Worm (Caenorhabditis elegans) whole organism, young adult: ENCODE results near the gene mdt-9.
A peak's percentile ranks its signal among the peaks of the same experiment; 100 is the strongest.

Source experiments
- B0336.3 ChIP-seq: fragments of 200-800 bp; sonication (Bioruptor generic); IDR thresholded peaks from 2 replicates; pipeline ENCODE4 v1.3.6; 2022; ENCODE audit warnings: missing genetic modification characterization, missing compliant biosample characterization
- C06A6.2 ChIP-seq: fragments of 200-800 bp; sonication (Bioruptor generic); conservative IDR thresholded peaks from 2 replicates; pipeline ENCODE4 v1.3.6; 2022; ENCODE audit warnings: missing genetic modification characterization, missing compliant biosample characterization
- C17E4.6 ChIP-seq: fragments of 200-800 bp; sonication (Bioruptor generic); IDR thresholded peaks from 2 replicates; pipeline ENCODE4 v1.3.6; 2022; ENCODE audit warnings: missing genetic modification reagents, missing genetic modification characterization, missing compliant biosample characterization
- D2030.7 ChIP-seq: fragments of 200-800 bp; sonication (Bioruptor generic); IDR thresholded peaks from 2 replicates; pipeline ENCODE4 v1.3.6; 2022; ENCODE audit warnings: missing genetic modification reagents, missing genetic modification characterization, missing compliant biosample characterization
- F10E7.11 ChIP-seq: sonication (generic microtip); optimal IDR thresholded peaks from 2 replicates; lab custom pipeline; 2017; ENCODE audit warnings: mild to moderate bottlenecking, missing genetic modification characterization, moderate library complexity, missing compliant biosample characterization
- F22D6.2 ChIP-seq: sonication (generic microtip); optimal IDR thresholded peaks from 2 replicates; lab custom pipeline; 2016; ENCODE audit warnings: mild to moderate bottlenecking, missing genetic modification characterization, missing compliant biosample characterization
- F23B12.7 ChIP-seq: sonication (generic microtip); optimal IDR thresholded peaks from 2 replicates; lab custom pipeline; 2017; ENCODE audit warnings: missing genetic modification characterization, mild to moderate bottlenecking, missing compliant biosample characterization, antibody characterized with exemption, moderate library complexity; ENCODE audit not compliant: insufficient read depth
- F33H1.4 ChIP-seq: fragments of 200-800 bp; sonication (Bioruptor generic); IDR thresholded peaks from 2 replicates; pipeline ENCODE4 v1.3.6; 2022; ENCODE audit warnings: missing genetic modification reagents, missing genetic modification characterization, missing compliant biosample characterization
- Y53G8AR.9 ChIP-seq: fragments of 200-800 bp; sonication (Bioruptor generic); conservative IDR thresholded peaks from 2 replicates; pipeline ENCODE4 v1.3.6; 2022; ENCODE audit warnings: missing genetic modification reagents, missing genetic modification characterization, missing compliant biosample characterization
- atf-7 ChIP-seq: sonication (generic microtip); optimal IDR thresholded peaks from 2 replicates; lab custom pipeline; 2017; ENCODE audit warnings: mild to moderate bottlenecking, missing genetic modification characterization, missing compliant biosample characterization
- attf-6 ChIP-seq: fragments of 200-800 bp; sonication (Bioruptor generic); IDR thresholded peaks from 2 replicates; pipeline ENCODE4 v1.3.6; 2022; ENCODE audit warnings: missing genetic modification reagents, missing genetic modification characterization, missing compliant biosample characterization
- ccch-3 ChIP-seq: fragments of 200-800 bp; sonication (Bioruptor generic); optimal IDR thresholded peaks from 2 replicates; lab custom pipeline; 2018; ENCODE audit warnings: mild to moderate bottlenecking, missing genetic modification characterization, missing compliant biosample characterization
- ceh-100 ChIP-seq: fragments of 200-800 bp; sonication (Bioruptor generic); IDR thresholded peaks from 2 replicates; pipeline ENCODE4 v1.3.6; 2022; ENCODE audit warnings: missing genetic modification reagents, missing genetic modification characterization, missing compliant biosample characterization
- ceh-91 ChIP-seq: fragments of 200-800 bp; sonication (Bioruptor generic); IDR thresholded peaks from 2 replicates; pipeline ENCODE4 v1.3.6; 2022; ENCODE audit warnings: missing genetic modification reagents, missing genetic modification characterization, missing compliant biosample characterization
- chd-7 ChIP-seq: sonication (generic microtip); optimal IDR thresholded peaks from 2 replicates; lab custom pipeline; 2016; ENCODE audit warnings: mild to moderate bottlenecking, missing genetic modification characterization, moderate library complexity, missing compliant biosample characterization
- die-1 ChIP-seq: sonication (generic microtip); optimal IDR thresholded peaks from 2 replicates; lab custom pipeline; 2016; ENCODE audit warnings: missing genotype, mild to moderate bottlenecking, missing genetic modification characterization, missing compliant biosample characterization
- dox-1 ChIP-seq: fragments of 200-800 bp; sonication (Bioruptor generic); IDR thresholded peaks from 2 replicates; pipeline ENCODE4 v1.3.6; 2022; ENCODE audit warnings: missing genetic modification reagents, missing genetic modification characterization, missing compliant biosample characterization
- dpff-1 ChIP-seq: sonication (generic microtip); optimal IDR thresholded peaks from 2 replicates; lab custom pipeline; 2017; ENCODE audit warnings: mild to moderate bottlenecking, missing genetic modification characterization, missing compliant biosample characterization
- efl-1 ChIP-seq: fragments of 150-350 bp; optimal IDR thresholded peaks from 2 replicates; lab custom pipeline; 2014; ENCODE audit warnings: missing biosample characterization, missing genetic modification reagents, missing genetic modification characterization
- hlh-12 ChIP-seq: sonication (generic microtip); optimal IDR thresholded peaks from 2 replicates; lab custom pipeline; 2016; ENCODE audit warnings: missing genetic modification characterization, missing compliant biosample characterization
- hlh-26 ChIP-seq: fragments of 200-800 bp; sonication (Bioruptor generic); conservative IDR thresholded peaks from 2 replicates; pipeline ENCODE4 v1.3.6; 2022; ENCODE audit warnings: missing genetic modification reagents, missing genetic modification characterization, missing compliant biosample characterization
- hmg-1.2 ChIP-seq: fragments of 200-800 bp; sonication (Bioruptor generic); IDR thresholded peaks from 2 replicates; pipeline ENCODE4 v1.3.6; 2022; ENCODE audit warnings: missing genetic modification reagents, missing genetic modification characterization, missing compliant biosample characterization
- hmg-20 ChIP-seq: fragments of 200-800 bp; sonication (Bioruptor generic); IDR thresholded peaks from 2 replicates; pipeline ENCODE4 v1.3.6; 2022; ENCODE audit warnings: missing genetic modification reagents, missing genetic modification characterization, missing compliant biosample characterization
- hsf-1 ChIP-seq: fragments of 200-800 bp; sonication (Bioruptor generic); IDR thresholded peaks from 2 replicates; pipeline ENCODE4 v1.3.6; 2022; ENCODE audit warnings: missing genetic modification reagents, missing genetic modification characterization, missing compliant biosample characterization
- lag-1 ChIP-seq: fragments of 200-800 bp; sonication (Bioruptor generic); IDR thresholded peaks from 2 replicates; pipeline ENCODE4 v1.3.6; 2022; ENCODE audit warnings: missing genetic modification reagents, missing genetic modification characterization, missing compliant biosample characterization
- let-607 ChIP-seq, 2 experiments: fragments of 200-800 bp in 1 of 2; sonication (Bioruptor generic) in 1 of 2; sonication (generic microtip) in 1 of 2; optimal IDR thresholded peaks; 2 replicates each; lab custom pipeline; 2016 to 2018; ENCODE audit warnings: mild to moderate bottlenecking in 2 of 2, missing compliant biosample characterization in 2 of 2, missing genetic modification characterization in 2 of 2, moderate library complexity in 2 of 2, missing genotype in 1 of 2
- lin-40 ChIP-seq: sonication (generic microtip); optimal IDR thresholded peaks from 2 replicates; lab custom pipeline; 2016; ENCODE audit warnings: missing genetic modification characterization, mild to moderate bottlenecking, missing compliant biosample characterization, missing genotype, missing genetic modification reagents
- lir-1 ChIP-seq: fragments of 200-800 bp; sonication (Bioruptor generic); conservative IDR thresholded peaks from 2 replicates; pipeline ENCODE4 v1.3.6; 2022; ENCODE audit warnings: missing genetic modification reagents, missing genetic modification characterization, missing compliant biosample characterization
- madf-3 ChIP-seq: fragments of 200-800 bp; sonication (Bioruptor generic); IDR thresholded peaks from 2 replicates; pipeline ENCODE4 v1.3.6; 2022; ENCODE audit warnings: missing genetic modification reagents, missing genetic modification characterization, missing compliant biosample characterization
- mxl-1 ChIP-seq: sonication (generic microtip); optimal IDR thresholded peaks from 2 replicates; lab custom pipeline; 2016; ENCODE audit warnings: missing genetic modification characterization, missing compliant biosample characterization
- nfyb-1 ChIP-seq: fragments of 200-800 bp; sonication (Bioruptor generic); IDR thresholded peaks from 2 replicates; pipeline ENCODE4 v1.3.6; 2022; ENCODE audit warnings: missing genetic modification reagents, missing genetic modification characterization, missing compliant biosample characterization
- nhr-179 ChIP-seq: sonication (generic microtip); optimal IDR thresholded peaks from 2 replicates; lab custom pipeline; 2016; ENCODE audit warnings: mild to moderate bottlenecking, missing genetic modification characterization, missing compliant biosample characterization
- nhr-27 ChIP-seq: fragments of 200-800 bp; sonication (Bioruptor generic); optimal IDR thresholded peaks from 2 replicates; lab custom pipeline; 2018; ENCODE audit warnings: mild to moderate bottlenecking, missing genetic modification characterization, moderate library complexity, missing compliant biosample characterization
- nhr-80 ChIP-seq: sonication (generic microtip); optimal IDR thresholded peaks from 2 replicates; lab custom pipeline; 2016; ENCODE audit warnings: missing genetic modification characterization, missing compliant biosample characterization
- rcor-1 ChIP-seq: fragments of 200-800 bp; sonication (Bioruptor generic); IDR thresholded peaks from 2 replicates; pipeline ENCODE4 v1.3.6; 2022; ENCODE audit warnings: missing genetic modification reagents, missing genetic modification characterization, missing compliant biosample characterization
- rec-8 ChIP-seq, 2 experiments: sonication (generic microtip); optimal IDR thresholded peaks; 2 replicates each; lab custom pipeline; 2016; ENCODE audit warnings: mild to moderate bottlenecking in 2 of 2, missing genetic modification characterization in 2 of 2, missing genetic modification reagents in 2 of 2, missing genotype in 2 of 2, missing biosample characterization in 1 of 2, missing compliant biosample characterization in 1 of 2, moderate library complexity in 1 of 2
- rpc-1 ChIP-seq, 2 experiments: fragments of 150-350 bp in 1 of 2; sonication (generic microtip) in 1 of 2; optimal IDR thresholded peaks; 2 replicates each; lab custom pipeline; 2014 to 2018; ENCODE audit warnings: missing biosample characterization in 1 of 2, missing genetic modification characterization in 1 of 2, missing genetic modification reagents in 1 of 2, missing genotype in 1 of 2
- snpc-1.1 ChIP-seq: sonication (generic microtip); optimal IDR thresholded peaks from 2 replicates; lab custom pipeline; 2017; ENCODE audit warnings: missing genetic modification characterization, mild to moderate bottlenecking, missing compliant biosample characterization, antibody characterized with exemption, moderate library complexity, missing genotype, missing genetic modification reagents; ENCODE audit not compliant: insufficient read depth
- snpc-1.3 ChIP-seq: sonication (generic microtip); optimal IDR thresholded peaks from 2 replicates; lab custom pipeline; 2017; ENCODE audit warnings: missing genetic modification characterization, mild to moderate bottlenecking, missing compliant biosample characterization, antibody characterized with exemption, moderate library complexity, missing genotype, missing genetic modification reagents; ENCODE audit not compliant: insufficient read depth
- sptf-2 ChIP-seq: fragments of 200-800 bp; sonication (Bioruptor generic); optimal IDR thresholded peaks from 2 replicates; lab custom pipeline; 2018; ENCODE audit warnings: mild to moderate bottlenecking, missing genetic modification characterization, missing compliant biosample characterization
- tbx-9 ChIP-seq: sonication (generic microtip); optimal IDR thresholded peaks from 2 replicates; lab custom pipeline; 2016; ENCODE audit warnings: borderline replicate concordance, missing genetic modification characterization, inconsistent platforms, missing compliant biosample characterization
- tlf-1 ChIP-seq: fragments of 200-800 bp; sonication (Bioruptor generic); optimal IDR thresholded peaks from 2 replicates; lab custom pipeline; 2018; ENCODE audit warnings: mild to moderate bottlenecking, missing genetic modification characterization, missing compliant biosample characterization
- xnd-1 ChIP-seq: sonication (generic microtip); optimal IDR thresholded peaks from 2 replicates; lab custom pipeline; 2016; ENCODE audit warnings: missing genotype, missing genetic modification reagents, missing genetic modification characterization, missing compliant biosample characterization
- ztf-18 ChIP-seq: sonication (generic microtip); optimal IDR thresholded peaks from 2 replicates; lab custom pipeline; 2016; ENCODE audit warnings: missing genotype, mild to moderate bottlenecking, missing genetic modification characterization, missing compliant biosample characterization
- ztf-22 ChIP-seq: fragments of 200-800 bp; sonication (Bioruptor generic); optimal IDR thresholded peaks from 2 replicates; lab custom pipeline; 2018; ENCODE audit warnings: mild to moderate bottlenecking, missing genetic modification characterization, moderate library complexity, missing compliant biosample characterization
- ztf-28 ChIP-seq: fragments of 200-800 bp; sonication (Bioruptor generic); IDR thresholded peaks from 2 replicates; pipeline ENCODE4 v1.3.6; 2022; ENCODE audit warnings: missing genetic modification reagents, missing genetic modification characterization, missing compliant biosample characterization

The mdt-9 gene

DNA sequence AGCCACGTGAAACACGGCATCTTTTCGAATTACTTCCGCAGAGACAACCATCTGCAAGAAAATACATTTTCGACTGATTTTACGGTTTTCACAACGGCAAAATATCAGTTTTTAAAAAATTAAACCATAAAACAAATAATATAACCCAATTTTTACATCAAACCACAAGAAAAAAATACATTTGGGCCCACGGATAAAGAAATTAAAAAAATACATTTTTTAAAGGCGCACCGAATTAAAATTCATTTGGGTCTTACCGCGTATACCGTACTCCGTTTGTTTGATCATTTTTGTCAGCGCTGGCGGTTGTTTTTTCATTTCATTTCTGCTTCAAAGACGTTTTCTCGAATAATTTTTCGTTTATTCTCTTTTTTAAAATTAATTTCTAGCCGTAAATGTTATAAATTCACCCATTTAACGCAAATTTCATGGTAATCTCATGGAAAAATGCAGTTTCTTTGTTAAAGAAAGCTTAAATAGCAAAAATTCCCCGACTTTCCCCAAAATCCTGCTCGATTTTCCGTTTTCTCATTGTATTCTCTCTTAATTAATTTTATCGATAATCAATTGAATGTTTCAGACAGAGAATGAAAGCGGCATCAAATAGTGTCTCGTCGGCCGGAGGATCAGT, 32.9 kb upstream of the mdt-9 start, which contains the start of the genes rec-8 and mex-5 (continued):
- TF ChIP-seq ccch-3, result no peak
- peak; percentile 47; the same call in 1 of the 2 replicates for TF ChIP-seq hmg-1.2 (GFP tag; lab: Robert Waterston, UW)
- no peak for TF ChIP-seq lin-40 (tag; lab: Kevin White, UChicago)
- no peak for TF ChIP-seq ztf-28 (GFP tag; lab: Robert Waterston, UW)
- peak; percentile 7; the same call in 1 of the 2 replicates for TF ChIP-seq lir-1 (GFP tag; lab: Robert Waterston, UW)
- TF ChIP-seq D2030.7 (GFP tag; lab: Robert Waterston, UW), result peak; percentile 89
- peak; percentile 96 for TF ChIP-seq hsf-1
- TF ChIP-seq F33H1.4 (GFP tag; lab: Robert Waterston, UW), result peak; percentile 98
- TF ChIP-seq snpc-1.1 (tag; lab: Kevin White, UChicago), result peak; percentile 82
- TF ChIP-seq atf-7 (tag; lab: Kevin White, UChicago), result no peak
- peak; percentile 42; the same call in 1 of the 2 replicates for TF ChIP-seq B0336.3 (GFP tag; lab: Robert Waterston, UW)
- TF ChIP-seq nhr-80 (tag; lab: Kevin White, UChicago), result no peak
- no peak for TF ChIP-seq lag-1 (GFP tag; lab: Robert Waterston, UW)
- TF ChIP-seq let-607 (tag; optimal IDR thresholded peaks at IDR 0.05; lab: Kevin White, UChicago), result no peak
- no peak for TF ChIP-seq hlh-26
- TF ChIP-seq nfyb-1 (GFP tag; lab: Robert Waterston, UW), result no peak
- peak; percentile 57; the same call in 1 of the 2 replicates for TF ChIP-seq dox-1 (GFP tag; lab: Robert Waterston, UW)
- TF ChIP-seq tlf-1 (GFP tag; lab: Kevin White, UChicago), result peak; percentile 85
- TF ChIP-seq hlh-12 (tag; lab: Kevin White, UChicago), result no peak
- TF ChIP-seq ceh-91, result peak; percentile 94
- no peak for TF ChIP-seq F22D6.2 (tag; lab: Kevin White, UChicago)
- TF ChIP-seq hmg-20 (GFP tag; lab: Robert Waterston, UW), result no peak
- no peak for TF ChIP-seq mxl-1 (tag; lab: Kevin White, UChicago)
- TF ChIP-seq sptf-2 (GFP tag; lab: Kevin White, UChicago), result no peak
- TF ChIP-seq rcor-1 (GFP tag; lab: Robert Waterston, UW), result peak; percentile 28; the same call in 1 of the 2 replicates
- no peak for TF ChIP-seq F23B12.7 (tag; lab: Kevin White, UChicago)
- no peak for TF ChIP-seq ztf-22 (GFP tag; lab: Kevin White, UChicago)
- no peak for TF ChIP-seq F10E7.11 (tag; lab: Kevin White, UChicago)
- no peak for TF ChIP-seq die-1 (tag; lab: Kevin White, UChicago)
- no peak for TF ChIP-seq C06A6.2
- no peak for TF ChIP-seq ztf-18 (tag; lab: Kevin White, UChicago)
- peak; percentile 98 for TF ChIP-seq efl-1 (GFP tag; lab: Kevin White, UChicago)
- TF ChIP-seq dpff-1, result no peak
- 0 out of 2 replicates have a peak, but pooled peaks have one; percentile 29 for TF ChIP-seq madf-3 (GFP tag; lab: Robert Waterston, UW)
- TF ChIP-seq chd-7 (tag; lab: Kevin White, UChicago), result no peak
- no peak for TF ChIP-seq nhr-27 (tag; lab: Kevin White, UChicago)
- no peak for TF ChIP-seq ceh-100 (GFP tag; lab: Robert Waterston, UW)
- 0 out of 2 replicates have a peak, but pooled peaks have one; percentile 38 for TF ChIP-seq Y53G8AR.9 (GFP tag; lab: Robert Waterston, UW)
- TF ChIP-seq rec-8 (tag; optimal IDR thresholded peaks at IDR 0.05; lab: Kevin White, UChicago), result no peak
- TF ChIP-seq snpc-1.3, result peak; percentile 90
- no peak for TF ChIP-seq nhr-179 (tag; lab: Kevin White, UChicago)
- TF ChIP-seq tbx-9, result no peak
- TF ChIP-seq C17E4.6 (GFP tag; lab: Robert Waterston, UW), result peak; percentile 81
- peak; percentile 93 for TF ChIP-seq xnd-1 (tag; lab: Kevin White, UChicago)
- TF ChIP-seq rpc-1 (optimal IDR thresholded peaks at IDR 0.05; lab: Kevin White, UChicago), result no peak
- TF ChIP-seq rpc-1 (tag; optimal IDR thresholded peaks at IDR 0.05; lab: Kevin White, UChicago), result peak; percentile 12
- peak; percentile 83 for TF ChIP-seq attf-6
